Fruit fly (Drosophila melanogaster) whole organism, pupa: Measurements from ENCODE around the gene Gcna.

Source experiments
- CG13204 ChIP-seq: fragments of 200-800 bp; sonication (Bioruptor generic); optimal IDR thresholded peaks from 2 replicates; lab custom pipeline; 2018; ENCODE audit warnings: missing biosample characterization, mild to moderate bottlenecking, missing genetic modification characterization, moderate library complexity
- CG15710 ChIP-seq: fragments of 200-800 bp; sonication (Bioruptor generic); optimal IDR thresholded peaks from 2 replicates; lab custom pipeline; 2018; ENCODE audit warnings: missing biosample characterization, mild to moderate bottlenecking, missing genetic modification characterization, moderate library complexity
- CG17806 ChIP-seq: fragments of 200-800 bp; sonication (Bioruptor generic); optimal IDR thresholded peaks from 2 replicates; lab custom pipeline; 2018; ENCODE audit warnings: missing biosample characterization, mild to moderate bottlenecking, missing genetic modification characterization, moderate library complexity
- D1 ChIP-seq: fragments of 200-800 bp; sonication (Bioruptor generic); optimal IDR thresholded peaks from 2 replicates; lab custom pipeline; 2018; ENCODE audit warnings: missing biosample characterization, mild to moderate bottlenecking, missing genetic modification characterization, moderate library complexity
- rn ChIP-seq: fragments of 200-800 bp; sonication (Bioruptor generic); IDR thresholded peaks from 2 replicates; pipeline ENCODE4 v1.3.6; 2022; ENCODE audit warnings: missing biosample characterization, missing genetic modification characterization

dm6 chrX:1880779-1881178, 15.1 kb upstream of the Gcna start:
- no peak for TF ChIP-seq CG13204 (GFP tag; lab: Kevin White, UChicago)
- no peak for TF ChIP-seq rn (GFP tag; lab: Robert Waterston, UW)
- no peak for TF ChIP-seq CG17806 (tag; lab: Kevin White, UChicago)
- no peak for TF ChIP-seq D1
- TF ChIP-seq CG15710 = no peak
